Fruit fly (Drosophila melanogaster) whole organism, embryonic: ENCODE data around the gene p24-1.

Source experiments
- Antp ChIP-seq: fragments of 200-800 bp; sonication (Bioruptor generic); optimal IDR thresholded peaks from 3 replicates; lab custom pipeline; 2016; ENCODE audit warnings: missing biosample characterization, missing genetic modification characterization
- Asciz ChIP-seq: fragments of 200-800 bp; sonication (Bioruptor generic); optimal IDR thresholded peaks from 2 replicates; lab custom pipeline; 2017; ENCODE audit warnings: missing biosample characterization, mild to moderate bottlenecking, missing genetic modification characterization, missing genetic modification reagents
- BEAF-32 ChIP-seq: fragments of 200-800 bp; sonication (Bioruptor generic); optimal IDR thresholded peaks from 3 replicates; lab custom pipeline; 2017; ENCODE audit warnings: missing biosample characterization, missing genetic modification characterization, mild to moderate bottlenecking, moderate library complexity, missing genetic modification reagents
- CG10209 ChIP-seq: fragments of 200-800 bp; sonication (Bioruptor generic); optimal IDR thresholded peaks from 3 replicates; lab custom pipeline; 2017; ENCODE audit warnings: missing biosample characterization, mild to moderate bottlenecking, missing genetic modification characterization, missing genetic modification reagents
- CG10366 ChIP-seq: fragments of 200-800 bp; sonication (Bioruptor generic); IDR thresholded peaks from 2 replicates; pipeline ENCODE4 v1.3.6; 2022; ENCODE audit warnings: missing biosample characterization, missing genetic modification characterization
- CG11093 ChIP-seq: fragments of 200-800 bp; sonication (Bioruptor generic); IDR thresholded peaks from 3 replicates; pipeline ENCODE4 v1.3.6; 2022; ENCODE audit warnings: missing biosample characterization, missing genetic modification characterization
- CG11695 ChIP-seq: fragments of 200-800 bp; sonication (Bioruptor generic); IDR thresholded peaks from 3 replicates; pipeline ENCODE4 v1.3.6; 2022; ENCODE audit warnings: missing biosample characterization, missing genetic modification characterization
- CG12659 ChIP-seq: fragments of 200-800 bp; sonication (Bioruptor generic); optimal IDR thresholded peaks from 3 replicates; lab custom pipeline; 2017; ENCODE audit warnings: mild to moderate bottlenecking, missing biosample characterization, missing genetic modification reagents, missing genetic modification characterization
- CG14667 ChIP-seq: fragments of 200-800 bp; sonication (Bioruptor generic); IDR thresholded peaks from 2 replicates; pipeline ENCODE4 v1.3.6; 2022; ENCODE audit warnings: missing biosample characterization, missing genetic modification characterization
- CG15479 ChIP-seq: fragments of 200-800 bp; sonication (Bioruptor generic); optimal IDR thresholded peaks from 3 replicates; lab custom pipeline; 2019; ENCODE audit warnings: missing biosample characterization, mild to moderate bottlenecking, missing genetic modification characterization, moderate library complexity
- CG17802 ChIP-seq: fragments of 200-800 bp; sonication (Bioruptor generic); optimal IDR thresholded peaks from 2 replicates; lab custom pipeline; 2018; ENCODE audit warnings: missing biosample characterization, mild to moderate bottlenecking, missing genetic modification characterization, moderate library complexity
- CG2120 ChIP-seq: fragments of 200-800 bp; sonication (Bioruptor generic); optimal IDR thresholded peaks from 3 replicates; lab custom pipeline; 2016; ENCODE audit warnings: missing biosample characterization, missing genetic modification characterization
- CG2678 ChIP-seq: fragments of 200-800 bp; sonication (Bioruptor generic); optimal IDR thresholded peaks from 3 replicates; lab custom pipeline; 2019; ENCODE audit warnings: missing biosample characterization, mild to moderate bottlenecking, missing genetic modification characterization, moderate library complexity
- CG34224 ChIP-seq: fragments of 200-800 bp; sonication (Bioruptor generic); IDR thresholded peaks from 3 replicates; pipeline ENCODE4 v1.3.6; 2022; ENCODE audit warnings: missing biosample characterization, missing genetic modification characterization; ENCODE audit not compliant: partially characterized antibody
- CG4820 ChIP-seq: fragments of 200-800 bp; sonication (Bioruptor generic); optimal IDR thresholded peaks from 3 replicates; lab custom pipeline; 2016; ENCODE audit warnings: missing biosample characterization, missing genetic modification characterization
- CG5180 ChIP-seq: fragments of 200-800 bp; sonication (Bioruptor generic); optimal IDR thresholded peaks from 3 replicates; lab custom pipeline; 2017; ENCODE audit warnings: missing biosample characterization, missing genetic modification characterization, mild to moderate bottlenecking, moderate library complexity, missing genetic modification reagents
- CG6683 ChIP-seq: fragments of 200-800 bp; sonication (Bioruptor generic); optimal IDR thresholded peaks from 2 replicates; lab custom pipeline; 2017; ENCODE audit warnings: missing biosample characterization, mild to moderate bottlenecking, missing genetic modification characterization, missing genetic modification reagents
- CG9932 ChIP-seq: fragments of 200-800 bp; sonication (Bioruptor generic); IDR thresholded peaks from 2 replicates; pipeline ENCODE4 v1.3.6; 2022; ENCODE audit warnings: missing biosample characterization, missing genetic modification characterization
- Chrac-16 ChIP-seq: fragments of 200-800 bp; sonication (Bioruptor generic); optimal IDR thresholded peaks from 3 replicates; lab custom pipeline; 2016; ENCODE audit warnings: missing biosample characterization, missing genetic modification characterization
- Fer2 ChIP-seq: fragments of 200-800 bp; sonication (Bioruptor generic); optimal IDR thresholded peaks from 2 replicates; lab custom pipeline; 2018; ENCODE audit warnings: missing biosample characterization, mild to moderate bottlenecking, missing genetic modification characterization, moderate library complexity
- Fer3 ChIP-seq: fragments of 200-800 bp; sonication (Bioruptor generic); optimal IDR thresholded peaks from 2 replicates; lab custom pipeline; 2018; ENCODE audit warnings: missing biosample characterization, mild to moderate bottlenecking, missing genetic modification characterization, moderate library complexity
- HLH3B ChIP-seq: fragments of 200-800 bp; sonication (Bioruptor generic); IDR thresholded peaks from 2 replicates; pipeline ENCODE4 v1.3.6; 2022; ENCODE audit warnings: missing biosample characterization, missing genetic modification characterization
- Hr78 ChIP-seq, 2 experiments: fragments of 200-800 bp in 1 of 2; fragments of >200 bp in 1 of 2; sonication (Bioruptor generic) in 1 of 2; optimal IDR thresholded peaks; 2 replicates each; lab custom pipeline; 2017 to 2019; ENCODE audit warnings: missing biosample characterization in 2 of 2, missing genetic modification characterization in 2 of 2, mild to moderate bottlenecking in 1 of 2, moderate library complexity in 1 of 2
- Optix ChIP-seq: fragments of 200-800 bp; sonication (Bioruptor generic); IDR thresholded peaks from 3 replicates; pipeline ENCODE4 v1.3.6; 2022; ENCODE audit warnings: missing biosample characterization, missing genetic modification characterization
- Side ChIP-seq: fragments of 200-800 bp; sonication (Bioruptor generic); optimal IDR thresholded peaks from 2 replicates; lab custom pipeline; 2016; ENCODE audit warnings: missing biosample characterization, missing genetic modification characterization
- Sox100B ChIP-seq: fragments of 200-800 bp; sonication (Bioruptor generic); optimal IDR thresholded peaks from 3 replicates; lab custom pipeline; 2018; ENCODE audit warnings: missing biosample characterization, mild to moderate bottlenecking, missing genetic modification characterization
- Ssrp ChIP-seq: fragments of 200-800 bp; sonication (Bioruptor generic); optimal IDR thresholded peaks from 2 replicates; lab custom pipeline; 2018; ENCODE audit warnings: missing biosample characterization, mild to moderate bottlenecking, missing genetic modification characterization, moderate library complexity
- Stat92E ChIP-seq, 3 experiments: fragments of >200 bp in 2 of 3; fragments of 200-800 bp in 1 of 3; sonication (Bioruptor generic) in 1 of 3; optimal IDR thresholded peaks; 2 replicates each; lab custom pipeline; 2017 to 2019; ENCODE audit warnings: missing biosample characterization in 3 of 3, missing genetic modification characterization in 3 of 3, mild to moderate bottlenecking in 1 of 3, moderate library complexity in 1 of 3
- Trl ChIP-seq, 3 experiments: fragments of >200 bp in 2 of 3; fragments of 200-800 bp in 1 of 3; sonication (Bioruptor generic) in 1 of 3; optimal IDR thresholded peaks; 2 replicates in 1 of 3; 3 replicates in 2 of 3; lab custom pipeline; 2016 to 2017; ENCODE audit warnings: missing biosample characterization in 1 of 3, missing genetic modification characterization in 1 of 3
- crol ChIP-seq: fragments of 200-800 bp; sonication (Bioruptor generic); IDR thresholded peaks from 2 replicates; pipeline ENCODE4 v1.3.6; 2022; ENCODE audit warnings: missing biosample characterization, missing genetic modification characterization
- hkb ChIP-seq, 2 experiments: fragments of 200-800 bp in 1 of 2; fragments of >200 bp in 1 of 2; sonication (Bioruptor generic) in 1 of 2; IDR thresholded peaks in 1 of 2; optimal IDR thresholded peaks in 1 of 2; 2 replicates each; pipeline versions ENCODE4 v1.3.6 to Lab custom; 2017 to 2022; ENCODE audit warnings: missing biosample characterization in 1 of 2, missing genetic modification characterization in 1 of 2
- jing ChIP-seq: fragments of 200-800 bp; sonication (Bioruptor generic); optimal IDR thresholded peaks from 2 replicates; lab custom pipeline; 2018; ENCODE audit warnings: missing biosample characterization, mild to moderate bottlenecking, missing genetic modification characterization
- kah ChIP-seq: fragments of 200-800 bp; sonication (Bioruptor generic); optimal IDR thresholded peaks from 2 replicates; lab custom pipeline; 2018; ENCODE audit warnings: missing biosample characterization, mild to moderate bottlenecking, missing genetic modification characterization
- lab ChIP-seq: fragments of 200-800 bp; sonication (Bioruptor generic); optimal IDR thresholded peaks from 3 replicates; lab custom pipeline; 2017; ENCODE audit warnings: missing biosample characterization, missing genetic modification characterization, mild to moderate bottlenecking, moderate library complexity, missing genetic modification reagents
- lmd ChIP-seq: fragments of 200-800 bp; sonication (Bioruptor generic); IDR thresholded peaks from 2 replicates; pipeline ENCODE4 v1.3.6; 2022; ENCODE audit warnings: missing biosample characterization, missing genetic modification characterization
- nom ChIP-seq: fragments of 200-800 bp; sonication (Bioruptor generic); optimal IDR thresholded peaks from 2 replicates; lab custom pipeline; 2017; ENCODE audit warnings: missing biosample characterization, missing genetic modification characterization, mild to moderate bottlenecking, moderate library complexity, missing genetic modification reagents
- pnt ChIP-seq: fragments of 200-800 bp; sonication (Bioruptor generic); optimal IDR thresholded peaks from 3 replicates; lab custom pipeline; 2016; ENCODE audit warnings: missing biosample characterization, missing genetic modification characterization
- prd ChIP-seq, 3 experiments: fragments of >200 bp in 2 of 3; fragments of 200-800 bp in 1 of 3; sonication (Bioruptor generic) in 1 of 3; optimal IDR thresholded peaks in 2 of 3; IDR thresholded peaks in 1 of 3; 2 replicates in 2 of 3; 3 replicates in 1 of 3; pipeline versions ENCODE4 v1.3.6 to Lab custom; 2017 to 2022; ENCODE audit warnings: missing biosample characterization in 1 of 3, missing genetic modification characterization in 1 of 3
- ranshi ChIP-seq: fragments of 200-800 bp; sonication (Bioruptor generic); IDR thresholded peaks from 2 replicates; pipeline ENCODE4 v1.3.6; 2022; ENCODE audit warnings: missing biosample characterization, missing genetic modification characterization
- sima ChIP-seq: fragments of 200-800 bp; sonication (Bioruptor generic); optimal IDR thresholded peaks from 2 replicates; lab custom pipeline; 2016; ENCODE audit warnings: missing biosample characterization, missing genetic modification characterization
- slbo ChIP-seq: fragments of 200-800 bp; sonication (Bioruptor generic); IDR thresholded peaks from 2 replicates; pipeline ENCODE4 v1.3.6; 2022; ENCODE audit warnings: missing biosample characterization, missing genetic modification characterization
- so ChIP-seq: fragments of 200-800 bp; sonication (Bioruptor generic); IDR thresholded peaks from 3 replicates; pipeline ENCODE4 v1.3.6; 2022; ENCODE audit warnings: missing biosample characterization, missing genetic modification characterization
- unc-4 ChIP-seq: fragments of 200-800 bp; sonication (Bioruptor generic); IDR thresholded peaks from 2 replicates; pipeline ENCODE4 v1.3.6; 2022; ENCODE audit warnings: missing biosample characterization, missing genetic modification characterization; ENCODE audit not compliant: partially characterized antibody
- wor ChIP-seq: fragments of 200-800 bp; sonication (Bioruptor generic); IDR thresholded peaks from 2 replicates; pipeline ENCODE4 v1.3.6; 2022; ENCODE audit warnings: missing biosample characterization, missing genetic modification characterization
- zen ChIP-seq: fragments of 200-800 bp; sonication (Bioruptor generic); optimal IDR thresholded peaks from 3 replicates; lab custom pipeline; 2018; ENCODE audit warnings: missing biosample characterization, mild to moderate bottlenecking, missing genetic modification characterization, moderate library complexity
- zfh1 ChIP-seq: fragments of 200-800 bp; sonication (Bioruptor generic); IDR thresholded peaks from 3 replicates; pipeline ENCODE4 v1.3.6; 2022; ENCODE audit warnings: missing biosample characterization, missing genetic modification characterization

Gene p24-1

DNA sequence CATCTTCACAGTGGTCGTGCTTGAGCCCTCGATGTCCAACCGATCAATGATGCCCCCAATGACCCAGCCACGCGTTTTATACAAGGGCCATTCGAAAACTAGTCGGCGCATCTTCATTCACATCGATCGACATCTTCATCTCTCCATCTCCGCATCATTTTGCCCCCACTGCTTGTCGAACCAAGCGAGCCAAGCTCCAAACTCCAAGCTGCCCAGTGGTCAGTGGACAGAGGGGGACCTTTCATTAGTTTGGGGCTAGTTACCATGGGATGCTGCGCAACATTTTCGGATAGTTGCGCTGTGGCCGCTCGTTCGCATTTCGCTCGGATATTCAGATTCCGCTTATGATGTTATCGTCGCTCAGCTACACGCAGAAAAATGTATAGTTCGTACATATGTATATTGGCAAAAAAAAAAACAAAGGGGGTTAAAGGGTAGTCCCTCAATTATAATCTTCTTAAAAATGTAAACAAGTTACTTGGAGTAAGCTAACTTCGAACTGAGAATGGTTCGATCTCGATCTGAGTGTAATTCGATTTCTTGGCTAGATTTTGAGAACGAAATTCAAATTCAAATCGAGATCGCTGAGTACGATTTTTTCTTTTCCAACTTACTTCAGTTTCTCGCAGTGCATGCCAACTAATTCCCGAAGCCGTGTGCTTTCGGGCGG lies 6.1 kb downstream of the p24-1 start, which contains the start of gene CG15740 (continued):
- peak; percentile 39; the same call in 1 of the 2 replicates for TF ChIP-seq ranshi (GFP tag; lab: Robert Waterston, UW)
- peak; percentile 43; the same call in 1 of the 3 replicates for TF ChIP-seq zfh1 (GFP tag; lab: Robert Waterston, UW)
- no peak for TF ChIP-seq unc-4 (GFP tag; lab: Robert Waterston, UW)
- TF ChIP-seq nom: no peak
- no peak for TF ChIP-seq hkb (optimal IDR thresholded peaks at IDR 0.05; lab: Kevin White, UChicago)
- TF ChIP-seq hkb (GFP tag; IDR thresholded peaks at IDR 0.05; lab: Robert Waterston, UW): peak; percentile 77
- peak; percentile 72 for TF ChIP-seq lmd
- no peak for TF ChIP-seq Ssrp (tag; lab: Kevin White, UChicago)
- TF ChIP-seq Optix (GFP tag; lab: Robert Waterston, UW): peak; percentile 54; the same call in 1 of the 3 replicates
- peak; percentile 2 for TF ChIP-seq CG10209 (GFP tag; lab: Kevin White, UChicago)
- no peak for TF ChIP-seq kah (GFP tag; lab: Kevin White, UChicago)
- TF ChIP-seq BEAF-32: no peak
- peak; percentile 30 for TF ChIP-seq CG2120 (GFP tag; lab: Kevin White, UChicago)
- TF ChIP-seq HLH3B (GFP tag; lab: Robert Waterston, UW): peak; percentile 57
- TF ChIP-seq Fer3 (tag; lab: Kevin White, UChicago): peak; percentile 24
- TF ChIP-seq CG17802 (tag; lab: Kevin White, UChicago): no peak
- peak; percentile 45 for TF ChIP-seq pnt (GFP tag; lab: Kevin White, UChicago)
- TF ChIP-seq jing (GFP tag; lab: Kevin White, UChicago): peak; percentile 25
- peak; percentile 41 for TF ChIP-seq Asciz (GFP tag; lab: Kevin White, UChicago)
- no peak for TF ChIP-seq CG15479
- TF ChIP-seq crol (GFP tag; lab: Robert Waterston, UW): 0 out of 2 replicates have a peak, but pooled peaks have one; percentile 23
- peak; percentile 35; the same call in 1 of the 2 replicates for TF ChIP-seq CG14667 (GFP tag; lab: Robert Waterston, UW)
- TF ChIP-seq sima: no peak
- TF ChIP-seq CG9932 (GFP tag; lab: Robert Waterston, UW): no peak
- peak; percentile 45; the same call in 1 of the 2 replicates for TF ChIP-seq wor (GFP tag; lab: Robert Waterston, UW)
- no peak for TF ChIP-seq Hr78 (GFP tag; optimal IDR thresholded peaks at IDR 0.05; lab: Kevin White, UChicago)
- no peak for TF ChIP-seq CG34224
- TF ChIP-seq Trl (optimal IDR thresholded peaks at IDR 0.05; lab: Kevin White, UChicago): no peak
- TF ChIP-seq Trl (GFP tag; optimal IDR thresholded peaks at IDR 0.05; lab: Kevin White, UChicago): peak; percentile 46
- 0 out of 3 replicates have a peak, but pooled peaks have one; percentile 55 for TF ChIP-seq CG11695 (GFP tag; lab: Robert Waterston, UW)
- peak; percentile 12 for TF ChIP-seq lab
- TF ChIP-seq CG10366 (GFP tag; lab: Robert Waterston, UW): peak; percentile 62
- TF ChIP-seq CG11093 (GFP tag; lab: Robert Waterston, UW): peak; percentile 40; the same call in 1 of the 3 replicates
- no peak for TF ChIP-seq Side
- peak; percentile 40 for TF ChIP-seq Antp
- peak; percentile 12 for TF ChIP-seq CG5180 (GFP tag; lab: Kevin White, UChicago)
- TF ChIP-seq slbo: peak; percentile 53
- TF ChIP-seq CG12659: peak; percentile 5
- peak; percentile 26 for TF ChIP-seq CG4820 (GFP tag; lab: Kevin White, UChicago)
- no peak for TF ChIP-seq CG6683 (GFP tag; lab: Kevin White, UChicago)
- peak; percentile 8 for TF ChIP-seq Chrac-16 (GFP tag; lab: Kevin White, UChicago)
- TF ChIP-seq Sox100B: peak; percentile 58
- TF ChIP-seq Stat92E (GFP tag; optimal IDR thresholded peaks at IDR 0.05; lab: Kevin White, UChicago): no peak
- peak; percentile 67; the same call in 1 of the 3 replicates for TF ChIP-seq so
- no peak for TF ChIP-seq Fer2 (tag; lab: Kevin White, UChicago)
- TF ChIP-seq zen (tag; lab: Kevin White, UChicago): no peak
- TF ChIP-seq prd (optimal IDR thresholded peaks at IDR 0.05; lab: Kevin White, UChicago): no peak
- peak; percentile 69; the same call in 2 of the 3 replicates for TF ChIP-seq prd (GFP tag; IDR thresholded peaks at IDR 0.05; lab: Robert Waterston, UW)
- TF ChIP-seq CG2678 (tag; lab: Kevin White, UChicago): peak; percentile 49
